Worm (Caenorhabditis elegans) whole organism, mixed stage, embryonic: Measurements from ENCODE around the gene mltn-9.

Experiments
- blmp-1 ChIP-seq: fragments of 150-350 bp; optimal IDR thresholded peaks from 2 replicates; lab custom pipeline; 2014; ENCODE audit warnings: missing biosample characterization, missing genetic modification characterization
- ceh-39 ChIP-seq: fragments of 150-350 bp; optimal IDR thresholded peaks from 2 replicates; lab custom pipeline; 2014; ENCODE audit warnings: missing biosample characterization, missing genetic modification characterization
- lin-13 ChIP-seq: fragments of 150-350 bp; optimal IDR thresholded peaks from 2 replicates; lab custom pipeline; 2014; ENCODE audit warnings: missing biosample characterization, missing genetic modification characterization
- mep-1 ChIP-seq: fragments of 150-350 bp; optimal IDR thresholded peaks from 2 replicates; lab custom pipeline; 2017; ENCODE audit warnings: missing biosample characterization, missing genetic modification reagents, missing genetic modification characterization, inconsistent platforms
- nhr-237 ChIP-seq: fragments of 150-350 bp; optimal IDR thresholded peaks from 2 replicates; lab custom pipeline; 2014; ENCODE audit warnings: missing biosample characterization, missing genetic modification characterization
- sem-2 ChIP-seq: fragments of 200-800 bp; sonication (Bioruptor generic); optimal IDR thresholded peaks from 2 replicates; lab custom pipeline; 2018; ENCODE audit warnings: mild to moderate bottlenecking, missing genetic modification characterization, missing compliant biosample characterization
- snpc-4 ChIP-seq: fragments of 150-350 bp; optimal IDR thresholded peaks from 2 replicates; lab custom pipeline; 2014; ENCODE audit warnings: missing biosample characterization, missing genetic modification characterization
- unc-39 ChIP-seq: fragments of 150-350 bp; optimal IDR thresholded peaks from 2 replicates; lab custom pipeline; 2014; ENCODE audit warnings: missing biosample characterization, missing genetic modification characterization
- unc-62 ChIP-seq: fragments of 150-350 bp; optimal IDR thresholded peaks from 2 replicates; lab custom pipeline; 2014; ENCODE audit warnings: missing biosample characterization, missing genetic modification reagents, missing genetic modification characterization
- ztf-11 ChIP-seq: fragments of 150-350 bp; optimal IDR thresholded peaks from 2 replicates; lab custom pipeline; 2014; ENCODE audit warnings: missing biosample characterization, missing genetic modification characterization

DNA sequence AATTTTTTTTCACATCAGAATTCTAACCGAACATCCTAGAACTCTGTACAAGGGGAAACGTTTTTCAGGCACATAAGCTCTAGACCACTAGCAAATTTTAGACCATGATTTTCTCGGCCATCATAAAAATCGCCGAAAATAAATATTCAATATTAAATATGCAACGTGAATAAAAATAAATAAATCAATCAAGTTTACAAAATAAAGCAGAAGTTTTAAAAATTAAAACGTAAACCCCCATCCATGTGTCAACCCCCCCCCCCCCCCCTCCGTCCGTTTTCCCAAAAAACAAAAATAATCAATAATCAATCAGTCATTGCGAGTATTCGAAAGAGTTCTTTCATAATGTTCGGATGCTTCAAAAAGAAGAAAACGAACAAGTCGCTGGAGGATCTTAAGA lies 22.6 kb upstream of the mltn-9 start, which contains the start of gene catp-4:
- no peak for TF ChIP-seq blmp-1
- no peak for TF ChIP-seq ceh-39 (tag; lab: Kevin White, UChicago)
- TF ChIP-seq unc-39 (tag; lab: Kevin White, UChicago), result no peak
- no peak for TF ChIP-seq snpc-4 (tag; lab: Kevin White, UChicago)
- TF ChIP-seq unc-62, result no peak
- no peak for TF ChIP-seq sem-2
- no peak for TF ChIP-seq ztf-11 (tag; lab: Kevin White, UChicago)
- TF ChIP-seq lin-13 (tag; lab: Kevin White, UChicago), result no peak
- no peak for TF ChIP-seq nhr-237
- no peak for TF ChIP-seq mep-1 (tag; lab: Kevin White, UChicago)
